Fruit fly (Drosophila melanogaster): ENCODE measurements around the gene CG2818.

Gene CG2818

DNA sequence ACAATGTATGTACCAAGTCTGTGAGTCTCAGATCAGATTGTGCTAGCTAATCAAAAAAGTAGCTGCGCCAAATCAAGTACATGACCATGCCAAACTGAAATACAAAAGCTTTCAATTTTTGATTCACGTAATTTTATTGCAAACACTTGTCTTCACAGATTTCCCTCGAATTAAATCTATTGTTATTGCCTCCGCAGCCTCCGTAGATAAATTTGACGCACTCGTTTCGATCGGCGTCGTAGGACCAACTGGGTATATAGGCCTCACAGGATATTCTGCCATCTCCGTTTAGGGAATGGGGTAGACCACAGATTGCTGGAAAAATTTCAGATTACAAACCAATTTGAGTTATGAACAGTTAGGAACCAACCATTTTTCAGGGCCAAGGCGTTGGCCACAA lies 18.2 kb upstream of the CG2818 start, which contains the start of gene CG43165:
TSS of gene CG43165 (minus strand) at position 101 of the 400 bp plus-strand sequence.
- no peak for TF ChIP-seq psq (optimal IDR thresholded peaks at IDR 0.05)
- no peak for TF ChIP-seq usp (GFP tag; optimal IDR thresholded peaks at IDR 0.05)
- TF ChIP-seq pan (optimal IDR thresholded peaks at IDR 0.05): no peak
- no peak for TF ChIP-seq Dll (optimal IDR thresholded peaks at IDR 0.05)
- no peak for TF ChIP-seq EcR (GFP tag; optimal IDR thresholded peaks at IDR 0.05)
- no peak for TF ChIP-seq CG8478 (optimal IDR thresholded peaks at IDR 0.05)

dm6 chr2L:3695361-3695818 lies 17.8 kb upstream of the CG2818 start, which contains the start of gene CG16713:
CG16713 (minus strand) TSS chr2L:3695411.
- TF ChIP-seq EcR (GFP tag; optimal IDR thresholded peaks at IDR 0.05) (no peak), Dll (optimal IDR thresholded peaks at IDR 0.05) (no peak)

DNA sequence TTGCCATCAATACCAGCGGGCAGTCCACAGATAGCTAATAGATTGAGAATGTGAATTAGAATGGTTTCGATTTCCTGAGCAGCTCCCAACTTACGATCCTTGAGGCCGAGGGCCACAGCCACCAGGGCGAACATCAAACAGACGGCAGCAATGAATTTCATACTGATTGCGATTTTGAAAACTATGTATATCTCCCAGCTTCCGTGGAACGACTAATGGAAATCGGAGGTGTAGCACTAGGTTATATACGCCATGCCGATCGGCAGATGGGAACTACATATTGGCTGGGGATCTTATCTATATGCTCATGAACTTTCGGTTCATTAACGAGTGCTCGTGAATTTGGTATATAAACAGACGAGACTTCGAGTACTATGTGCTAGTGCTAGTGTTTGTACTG lies 16.7 kb upstream of the CG2818 start, which contains the start of gene IM33:
TSS of gene IM33 (minus strand) at position 221 of the 400 bp plus-strand sequence.
- no peak for TF ChIP-seq Dll (optimal IDR thresholded peaks at IDR 0.05)
- no peak for TF ChIP-seq usp (GFP tag; optimal IDR thresholded peaks at IDR 0.05)
- no peak for TF ChIP-seq CG8478 (optimal IDR thresholded peaks at IDR 0.05)

- TF ChIP-seq Dll (optimal IDR thresholded peaks at IDR 0.05): no peak
- TF ChIP-seq pan (optimal IDR thresholded peaks at IDR 0.05): no peak
- no peak for TF ChIP-seq psq (optimal IDR thresholded peaks at IDR 0.05)
- TF ChIP-seq EcR (GFP tag; optimal IDR thresholded peaks at IDR 0.05): no peak
- no peak for TF ChIP-seq CG8478 (optimal IDR thresholded peaks at IDR 0.05)
- TF ChIP-seq usp (GFP tag; optimal IDR thresholded peaks at IDR 0.05): no peak
These were observed 15.4 kb upstream of the CG2818 start, which contains the start of gene CG3604 for dm6 chr2L:3697772-3698171. CG3604 (minus strand) TSS chr2L:3697872.

DNA sequence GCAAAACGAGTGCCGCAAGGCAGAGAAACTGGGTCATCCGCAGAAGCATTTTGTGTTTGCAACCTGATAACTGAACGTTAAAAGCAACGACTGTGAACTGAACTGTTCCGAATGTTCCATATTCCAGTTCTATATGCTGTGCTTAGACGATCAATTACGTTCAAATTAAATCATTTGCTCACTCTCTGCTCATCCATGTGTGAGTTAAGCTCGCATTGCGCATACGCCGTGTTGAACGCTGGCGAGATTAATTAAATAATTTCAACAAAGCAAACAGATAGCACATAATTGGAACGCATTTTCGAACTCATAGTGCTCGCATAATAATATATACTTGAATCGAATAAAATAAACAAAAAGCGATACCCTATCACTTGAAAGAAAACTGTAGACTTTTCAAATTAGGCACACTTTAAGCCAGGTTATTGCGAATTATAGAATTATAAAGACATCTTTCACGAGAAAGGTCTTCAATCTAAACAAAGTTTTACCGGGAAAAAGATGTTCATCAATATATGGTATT lies 14.1 kb upstream of the CG2818 start, which contains the start of the genes CG10031 and CG42464:
TSS of gene CG10031 (minus strand) at position 101 of the 523 bp plus-strand sequence.
TSS of gene CG42464 (plus strand) at position 473 of the 523 bp plus-strand sequence.
- TF ChIP-seq EcR (GFP tag; optimal IDR thresholded peaks at IDR 0.05): no peak
- no peak for TF ChIP-seq Dll (optimal IDR thresholded peaks at IDR 0.05)

DNA sequence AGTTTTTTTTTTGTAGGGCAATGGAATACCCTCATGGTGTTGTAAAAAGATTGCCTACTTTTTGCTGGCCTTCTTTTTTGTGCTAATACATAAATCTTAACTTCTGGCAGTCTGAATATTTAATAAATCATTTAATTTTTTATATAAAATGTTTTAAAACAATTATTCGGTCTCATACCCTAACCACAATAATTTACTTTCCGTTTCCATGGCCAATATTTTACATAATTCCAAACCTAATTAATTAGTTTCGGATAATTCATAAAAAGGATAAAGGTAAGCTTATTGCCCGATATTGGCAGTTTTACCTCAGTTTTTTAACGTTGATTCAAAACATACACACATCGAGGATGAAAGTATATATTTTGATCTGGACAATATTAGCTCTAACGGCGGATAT lies 13.3 kb upstream of the CG2818 start, which contains the start of gene CG42465:
TSS of gene CG42465 (plus strand) at position 301 of the 400 bp plus-strand sequence.
- TF ChIP-seq CG8478 (optimal IDR thresholded peaks at IDR 0.05) (no peak), Dll (optimal IDR thresholded peaks at IDR 0.05) (no peak)

dm6 chr2L:3700374-3700773 lies 12.8 kb upstream of the CG2818 start, which contains the start of gene Sfp24C1:
Sfp24C1 (plus strand) TSS chr2L:3700674.
- no peak for TF ChIP-seq usp (GFP tag; optimal IDR thresholded peaks at IDR 0.05)
- TF ChIP-seq psq (optimal IDR thresholded peaks at IDR 0.05): no peak
- TF ChIP-seq Dll (optimal IDR thresholded peaks at IDR 0.05): no peak
- no peak for TF ChIP-seq CG8478 (optimal IDR thresholded peaks at IDR 0.05)
- TF ChIP-seq pan (optimal IDR thresholded peaks at IDR 0.05): no peak
- no peak for TF ChIP-seq EcR (GFP tag; optimal IDR thresholded peaks at IDR 0.05)

- TF ChIP-seq pan (optimal IDR thresholded peaks at IDR 0.05) (no peak), EcR (GFP tag; optimal IDR thresholded peaks at IDR 0.05) (no peak), Dll (optimal IDR thresholded peaks at IDR 0.05) (no peak)
These were observed 12.2 kb upstream of the CG2818 start, which contains the start of gene CG42467 for dm6 chr2L:3700990-3701389. CG42467 (plus strand) TSS chr2L:3701290.

DNA sequence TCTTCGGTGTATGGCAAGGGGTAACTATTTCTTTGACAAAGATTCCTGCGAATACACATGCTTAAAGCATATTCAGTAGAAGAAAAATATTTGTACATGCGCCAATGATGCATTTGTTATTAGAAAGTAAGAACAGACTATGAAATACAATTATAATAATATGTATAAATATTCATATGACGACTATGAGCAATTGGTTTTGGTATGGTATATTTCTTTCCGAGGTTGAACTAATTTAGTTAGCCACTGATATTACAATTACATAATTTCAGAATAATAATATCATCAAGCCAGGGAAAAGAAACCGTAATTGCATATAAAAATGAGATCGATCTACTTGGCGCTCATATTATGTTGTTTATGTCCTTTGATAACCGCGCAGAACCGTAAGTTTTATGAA lies 11.6 kb upstream of the CG2818 start, which contains the start of gene CG43145:
TSS of gene CG43145 (plus strand) at position 301 of the 400 bp plus-strand sequence.
- TF ChIP-seq psq (optimal IDR thresholded peaks at IDR 0.05): no peak
- no peak for TF ChIP-seq usp (GFP tag; optimal IDR thresholded peaks at IDR 0.05)
- no peak for TF ChIP-seq CG8478 (optimal IDR thresholded peaks at IDR 0.05)
- TF ChIP-seq EcR (GFP tag; optimal IDR thresholded peaks at IDR 0.05): no peak
- no peak for TF ChIP-seq Dll (optimal IDR thresholded peaks at IDR 0.05)

DNA sequence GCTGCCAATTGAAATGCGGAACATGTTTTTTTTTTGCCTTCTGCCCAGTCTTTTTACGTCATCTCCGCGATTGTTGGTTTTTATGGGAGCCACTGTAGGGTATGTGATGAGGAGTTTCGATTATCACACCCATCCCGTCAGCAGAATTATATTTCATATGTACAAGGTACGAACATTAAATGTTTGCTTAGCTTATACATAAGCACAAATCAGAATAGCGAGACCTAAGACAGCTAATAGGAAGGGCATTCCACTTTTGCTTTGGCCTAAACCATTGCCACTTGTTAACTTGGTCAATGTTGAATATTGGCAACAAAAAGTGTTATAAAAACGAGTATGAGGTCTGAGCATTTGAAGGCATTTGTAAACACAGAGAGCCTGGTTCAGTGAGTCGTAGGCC lies 9.9 kb upstream of the CG2818 start, which contains the start of gene CG2816:
TSS of gene CG2816 (plus strand) at position 400 of the 400 bp plus-strand sequence.
- TF ChIP-seq psq (optimal IDR thresholded peaks at IDR 0.05) (no peak), CG8478 (optimal IDR thresholded peaks at IDR 0.05) (no peak), EcR (GFP tag; optimal IDR thresholded peaks at IDR 0.05) (no peak), usp (GFP tag; optimal IDR thresholded peaks at IDR 0.05) (no peak), Dll (optimal IDR thresholded peaks at IDR 0.05) (no peak), pan (optimal IDR thresholded peaks at IDR 0.05) (no peak)

- TF ChIP-seq psq (optimal IDR thresholded peaks at IDR 0.05) (no peak), CG8478 (optimal IDR thresholded peaks at IDR 0.05) (no peak), Dll (optimal IDR thresholded peaks at IDR 0.05) (no peak), EcR (GFP tag; optimal IDR thresholded peaks at IDR 0.05) (no peak), usp (GFP tag; optimal IDR thresholded peaks at IDR 0.05) (no peak), pan (optimal IDR thresholded peaks at IDR 0.05) (no peak)
These were observed 7.7 kb upstream of the CG2818 start, which contains the start of gene CG31778 for dm6 chr2L:3705438-3705921. CG31778 (minus strand) TSS chr2L:3705488.

DNA sequence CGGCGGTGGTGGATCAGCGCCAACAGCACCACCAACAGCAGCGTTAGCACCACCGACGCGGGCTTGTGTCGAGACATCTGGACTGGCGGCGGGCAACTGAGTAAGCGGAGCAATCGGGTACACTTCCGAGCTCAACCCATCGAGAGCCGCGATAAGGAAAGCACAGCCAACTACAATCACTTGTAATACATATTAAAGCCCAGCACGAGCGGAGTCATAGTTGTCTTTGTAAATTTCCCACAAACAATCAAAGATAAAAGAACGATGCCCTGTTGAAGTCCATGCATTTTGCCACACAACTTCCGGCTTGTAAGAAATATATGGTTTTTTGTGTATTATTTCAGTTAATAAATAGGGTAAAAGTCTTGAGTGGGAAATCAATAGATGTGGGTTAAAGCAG lies 6.2 kb upstream of the CG2818 start, which contains the start of gene CG31777:
TSS of gene CG31777 (minus strand) at position 101 of the 400 bp plus-strand sequence.
- TF ChIP-seq Dll (optimal IDR thresholded peaks at IDR 0.05): no peak
- TF ChIP-seq pan (optimal IDR thresholded peaks at IDR 0.05): no peak
- TF ChIP-seq psq (optimal IDR thresholded peaks at IDR 0.05): no peak
- TF ChIP-seq EcR (GFP tag; optimal IDR thresholded peaks at IDR 0.05): no peak

dm6 chr2L:3711665-3712064 lies 1.5 kb upstream of the CG2818 start, which contains the start of gene cutlet:
cutlet (minus strand) TSS chr2L:3711748.
- TF ChIP-seq pan (optimal IDR thresholded peaks at IDR 0.05) (no peak), Dll (optimal IDR thresholded peaks at IDR 0.05) (no peak), CG8478 (optimal IDR thresholded peaks at IDR 0.05) (no peak), EcR (GFP tag; optimal IDR thresholded peaks at IDR 0.05) (no peak), usp (GFP tag; optimal IDR thresholded peaks at IDR 0.05) (no peak), psq (optimal IDR thresholded peaks at IDR 0.05) (no peak)
